Worm (Caenorhabditis elegans): ENCODE data around the gene pdi-2.

ce11 chrX:4549853-4550596 is 26.1 kb downstream of the pdi-2 start, which contains the start of gene C07A12.18:
- no peak for TF ChIP-seq ceh-82 (tag; optimal IDR thresholded peaks at IDR 0.05)
- TF ChIP-seq unc-62 (GFP tag; optimal IDR thresholded peaks at IDR 0.05) = no peak
- TF ChIP-seq pag-3 (tag; optimal IDR thresholded peaks at IDR 0.05; ENCODE audit: borderline replicate concordance, insufficient read depth) = no peak
- no peak for TF ChIP-seq aly-2 (tag; optimal IDR thresholded peaks at IDR 0.05)
- no peak for TF ChIP-seq lsy-2 (tag; optimal IDR thresholded peaks at IDR 0.05)
